Fruit fly (Drosophila melanogaster) whole organism, wandering third instar larva: ENCODE data around the gene erm.

Experiments used
- brk ChIP-seq: fragments of 200-800 bp; sonication (Bioruptor generic); optimal IDR thresholded peaks from 2 replicates; lab custom pipeline; 2016; ENCODE audit warnings: missing biosample characterization, mild to moderate bottlenecking, missing genetic modification characterization
- psq ChIP-seq: fragments of 200-800 bp; sonication (Bioruptor generic); optimal IDR thresholded peaks from 3 replicates; lab custom pipeline; 2017; ENCODE audit warnings: missing biosample characterization, mild to moderate bottlenecking, missing genetic modification characterization, moderate library complexity

DNA sequence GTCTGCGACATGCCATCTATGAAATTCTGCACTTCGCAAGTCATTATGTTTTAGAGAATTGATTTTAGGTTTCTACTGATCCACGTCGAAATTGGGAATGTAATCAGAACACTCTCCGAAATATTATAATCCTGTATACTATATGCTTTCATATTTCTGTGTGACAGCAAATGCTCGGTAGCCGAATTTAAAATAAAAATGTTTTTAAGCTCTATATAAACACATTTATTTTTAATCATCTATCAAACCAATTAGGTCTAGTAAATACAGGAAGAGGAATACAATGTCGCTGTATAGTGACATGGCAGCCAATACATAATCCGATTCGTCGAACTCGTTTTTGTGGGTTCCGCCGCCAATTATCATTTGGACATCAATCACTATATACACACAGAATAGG is 24.6 kb downstream of the erm start, which contains the start of gene CG15357:
- TF ChIP-seq psq (GFP tag; lab: Kevin White, UChicago) = no peak
- no peak for TF ChIP-seq brk (GFP tag; lab: Kevin White, UChicago)
